Worm (Caenorhabditis elegans) whole organism, early embryonic: ENCODE results near the gene ins-19.

ENCODE experiments used
- hmbx-1 ChIP-seq: sonication (generic microtip); optimal IDR thresholded peaks from 2 replicates; lab custom pipeline; 2016; ENCODE audit warnings: mild to moderate bottlenecking, missing genetic modification characterization, missing compliant biosample characterization
- hmg-4 ChIP-seq: fragments of 200-800 bp; sonication (Bioruptor generic); optimal IDR thresholded peaks from 2 replicates; lab custom pipeline; 2018; ENCODE audit warnings: mild to moderate bottlenecking, missing genetic modification characterization, missing compliant biosample characterization

DNA sequence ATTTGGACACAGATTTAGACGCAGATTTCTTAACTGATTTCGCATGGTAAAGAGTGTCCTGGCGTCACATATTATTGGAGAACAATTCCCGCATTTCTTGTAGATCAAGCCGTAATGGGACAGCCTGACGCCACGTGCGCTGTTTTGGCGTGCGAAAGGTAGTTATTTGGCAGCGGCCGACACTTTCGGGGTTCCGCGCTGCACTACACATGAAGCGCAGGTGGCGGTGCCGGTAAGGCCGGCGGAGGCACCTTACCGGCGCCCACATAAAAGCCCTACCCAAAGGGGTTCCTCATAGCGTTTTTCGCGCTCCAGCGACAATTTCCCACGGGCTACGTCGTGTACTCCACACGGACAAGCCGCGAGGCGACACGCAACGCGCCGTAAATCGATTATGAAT lies 16.1 kb downstream of the ins-19 start:
- TF ChIP-seq hmbx-1 (tag; lab: Kevin White, UChicago) (no peak), hmg-4 (GFP tag; lab: Kevin White, UChicago) (no peak)
